Worm (Caenorhabditis elegans) whole organism, young adult: ENCODE data around the gene mdt-6.

Experiments
- B0336.3 ChIP-seq: fragments of 200-800 bp; sonication (Bioruptor generic); IDR thresholded peaks from 2 replicates; pipeline ENCODE4 v1.3.6; 2022; ENCODE audit warnings: missing genetic modification characterization, missing compliant biosample characterization
- F33H1.4 ChIP-seq: fragments of 200-800 bp; sonication (Bioruptor generic); IDR thresholded peaks from 2 replicates; pipeline ENCODE4 v1.3.6; 2022; ENCODE audit warnings: missing genetic modification reagents, missing genetic modification characterization, missing compliant biosample characterization
- F39B2.1 ChIP-seq: fragments of 200-800 bp; sonication (Bioruptor generic); IDR thresholded peaks from 2 replicates; pipeline ENCODE4 v1.3.6; 2022; ENCODE audit warnings: missing genetic modification reagents, missing genetic modification characterization, missing compliant biosample characterization
- F52B5.7 ChIP-seq: sonication (generic microtip); optimal IDR thresholded peaks from 2 replicates; lab custom pipeline; 2016; ENCODE audit warnings: mild to moderate bottlenecking, missing genetic modification characterization, missing compliant biosample characterization
- F57C9.4 ChIP-seq: sonication (generic microtip); optimal IDR thresholded peaks from 2 replicates; lab custom pipeline; 2017; ENCODE audit warnings: mild to moderate bottlenecking, missing genetic modification characterization, missing compliant biosample characterization
- K11D2.4 ChIP-seq: fragments of 200-800 bp; sonication (Bioruptor generic); IDR thresholded peaks from 2 replicates; pipeline ENCODE4 v1.3.6; 2022; ENCODE audit warnings: missing genetic modification reagents, missing genetic modification characterization, missing compliant biosample characterization
- Y67H2A.10 ChIP-seq: fragments of 200-800 bp; sonication (Bioruptor generic); conservative IDR thresholded peaks from 2 replicates; pipeline ENCODE4 v1.3.6; 2022; ENCODE audit warnings: missing genetic modification reagents, missing genetic modification characterization, missing compliant biosample characterization
- aptf-2 ChIP-seq: fragments of 200-800 bp; sonication (Bioruptor generic); conservative IDR thresholded peaks from 2 replicates; pipeline ENCODE4 v1.3.6; 2022; ENCODE audit warnings: missing genetic modification reagents, missing genetic modification characterization, missing compliant biosample characterization
- attf-5 ChIP-seq: fragments of 200-800 bp; sonication (Bioruptor generic); optimal IDR thresholded peaks from 2 replicates; lab custom pipeline; 2018; ENCODE audit warnings: mild to moderate bottlenecking, missing genetic modification characterization, missing compliant biosample characterization
- bed-1 ChIP-seq: fragments of 200-800 bp; sonication (Bioruptor generic); IDR thresholded peaks from 2 replicates; pipeline ENCODE4 v1.3.6; 2022; ENCODE audit warnings: missing genetic modification reagents, missing genetic modification characterization, missing compliant biosample characterization
- cebp-1 ChIP-seq, 2 experiments: fragments of 200-800 bp in 1 of 2; sonication (Bioruptor generic) in 1 of 2; sonication (generic microtip) in 1 of 2; IDR thresholded peaks in 1 of 2; optimal IDR thresholded peaks in 1 of 2; 2 replicates each; pipeline versions ENCODE4 v1.3.6 to Lab custom; 2017 to 2022; ENCODE audit warnings: missing compliant biosample characterization in 2 of 2, missing genetic modification characterization in 2 of 2, mild to moderate bottlenecking in 1 of 2, missing genetic modification reagents in 1 of 2, moderate library complexity in 1 of 2
- ceh-58 ChIP-seq: fragments of 200-800 bp; sonication (Bioruptor generic); IDR thresholded peaks from 2 replicates; pipeline ENCODE4 v1.3.6; 2022; ENCODE audit warnings: missing genetic modification characterization, missing compliant biosample characterization
- efl-1 ChIP-seq: fragments of 150-350 bp; optimal IDR thresholded peaks from 2 replicates; lab custom pipeline; 2014; ENCODE audit warnings: missing biosample characterization, missing genetic modification reagents, missing genetic modification characterization
- egl-18 ChIP-seq: fragments of 200-800 bp; sonication (Bioruptor generic); IDR thresholded peaks from 2 replicates; pipeline ENCODE4 v1.3.6; 2022; ENCODE audit warnings: missing genetic modification reagents, missing genetic modification characterization, missing compliant biosample characterization
- ekl-4 ChIP-seq: fragments of 200-800 bp; sonication (Bioruptor generic); IDR thresholded peaks from 2 replicates; pipeline ENCODE4 v1.3.6; 2022; ENCODE audit warnings: missing genetic modification reagents, missing genetic modification characterization, missing compliant biosample characterization
- gei-17 ChIP-seq: fragments of 200-800 bp; sonication (Bioruptor generic); optimal IDR thresholded peaks from 2 replicates; lab custom pipeline; 2018; ENCODE audit warnings: mild to moderate bottlenecking, missing genetic modification characterization, missing compliant biosample characterization
- hlh-12 ChIP-seq: sonication (generic microtip); optimal IDR thresholded peaks from 2 replicates; lab custom pipeline; 2016; ENCODE audit warnings: missing genetic modification characterization, missing compliant biosample characterization
- hmg-20 ChIP-seq: fragments of 200-800 bp; sonication (Bioruptor generic); IDR thresholded peaks from 2 replicates; pipeline ENCODE4 v1.3.6; 2022; ENCODE audit warnings: missing genetic modification reagents, missing genetic modification characterization, missing compliant biosample characterization
- hsf-1 ChIP-seq: fragments of 200-800 bp; sonication (Bioruptor generic); IDR thresholded peaks from 2 replicates; pipeline ENCODE4 v1.3.6; 2022; ENCODE audit warnings: missing genetic modification reagents, missing genetic modification characterization, missing compliant biosample characterization
- lag-1 ChIP-seq: fragments of 200-800 bp; sonication (Bioruptor generic); IDR thresholded peaks from 2 replicates; pipeline ENCODE4 v1.3.6; 2022; ENCODE audit warnings: missing genetic modification reagents, missing genetic modification characterization, missing compliant biosample characterization
- lin-35 ChIP-seq, 3 experiments: fragments of 150-350 bp in 2 of 3; sonication (generic microtip) in 1 of 3; optimal IDR thresholded peaks; 2 replicates each; lab custom pipeline; 2014 to 2018; ENCODE audit warnings: missing biosample characterization in 3 of 3, missing genetic modification characterization in 3 of 3, missing genetic modification reagents in 3 of 3
- lin-40 ChIP-seq: sonication (generic microtip); optimal IDR thresholded peaks from 2 replicates; lab custom pipeline; 2016; ENCODE audit warnings: missing genetic modification characterization, mild to moderate bottlenecking, missing compliant biosample characterization, missing genotype, missing genetic modification reagents
- lin-54 ChIP-seq: fragments of 200-800 bp; sonication (Bioruptor generic); optimal IDR thresholded peaks from 2 replicates; lab custom pipeline; 2018; ENCODE audit warnings: mild to moderate bottlenecking, missing genetic modification characterization, missing compliant biosample characterization
- lsl-1 ChIP-seq: fragments of 200-800 bp; sonication (Bioruptor generic); optimal IDR thresholded peaks from 2 replicates; lab custom pipeline; 2018; ENCODE audit warnings: mild to moderate bottlenecking, missing genetic modification characterization, moderate library complexity, missing compliant biosample characterization
- madf-6 ChIP-seq: fragments of 200-800 bp; sonication (Bioruptor generic); IDR thresholded peaks from 2 replicates; pipeline ENCODE4 v1.3.6; 2022; ENCODE audit warnings: missing genetic modification reagents, missing genetic modification characterization, missing compliant biosample characterization
- madf-8 ChIP-seq: fragments of 200-800 bp; sonication (Bioruptor generic); conservative IDR thresholded peaks from 2 replicates; pipeline ENCODE4 v1.3.6; 2022; ENCODE audit warnings: missing genetic modification reagents, missing genetic modification characterization, missing compliant biosample characterization
- mcd-1 ChIP-seq: fragments of 200-800 bp; sonication (Bioruptor generic); IDR thresholded peaks from 2 replicates; pipeline ENCODE4 v1.3.6; 2022; ENCODE audit warnings: missing genetic modification reagents, missing genetic modification characterization, missing compliant biosample characterization
- nhr-27 ChIP-seq: fragments of 200-800 bp; sonication (Bioruptor generic); optimal IDR thresholded peaks from 2 replicates; lab custom pipeline; 2018; ENCODE audit warnings: mild to moderate bottlenecking, missing genetic modification characterization, moderate library complexity, missing compliant biosample characterization
- pbrm-1 ChIP-seq: fragments of 200-800 bp; sonication (Bioruptor generic); IDR thresholded peaks from 2 replicates; pipeline ENCODE4 v1.3.6; 2022; ENCODE audit warnings: missing genetic modification reagents, missing genetic modification characterization, missing compliant biosample characterization
- rec-8 ChIP-seq, 2 experiments: sonication (generic microtip); optimal IDR thresholded peaks; 2 replicates each; lab custom pipeline; 2016; ENCODE audit warnings: mild to moderate bottlenecking in 2 of 2, missing genetic modification characterization in 2 of 2, missing genetic modification reagents in 2 of 2, missing genotype in 2 of 2, missing biosample characterization in 1 of 2, missing compliant biosample characterization in 1 of 2, moderate library complexity in 1 of 2
- rpc-1 ChIP-seq, 2 experiments: fragments of 150-350 bp in 1 of 2; sonication (generic microtip) in 1 of 2; optimal IDR thresholded peaks; 2 replicates each; lab custom pipeline; 2014 to 2018; ENCODE audit warnings: missing biosample characterization in 1 of 2, missing genetic modification characterization in 1 of 2, missing genetic modification reagents in 1 of 2, missing genotype in 1 of 2
- sea-2 ChIP-seq: fragments of 200-800 bp; sonication (Bioruptor generic); IDR thresholded peaks from 2 replicates; pipeline ENCODE4 v1.3.6; 2022; ENCODE audit warnings: missing genetic modification characterization, missing compliant biosample characterization
- snpc-1.3 ChIP-seq: sonication (generic microtip); optimal IDR thresholded peaks from 2 replicates; lab custom pipeline; 2017; ENCODE audit warnings: missing genetic modification characterization, mild to moderate bottlenecking, missing compliant biosample characterization, antibody characterized with exemption, moderate library complexity, missing genotype, missing genetic modification reagents; ENCODE audit not compliant: insufficient read depth
- snpc-4 ChIP-seq, 5 experiments: fragments of 150-350 bp in 1 of 5; sonication (generic microtip) in 4 of 5; optimal IDR thresholded peaks; 2 replicates each; lab custom pipeline; 2014 to 2018; ENCODE audit warnings: missing genetic modification characterization in 5 of 5, missing biosample characterization in 3 of 5, antibody characterized with exemption in 2 of 5, mild to moderate bottlenecking in 2 of 5, missing compliant biosample characterization in 2 of 5, missing genotype in 2 of 5, moderate library complexity in 2 of 5, missing genetic modification reagents in 1 of 5
- somi-1 ChIP-seq: fragments of 200-800 bp; sonication (Bioruptor generic); optimal IDR thresholded peaks from 2 replicates; lab custom pipeline; 2018; ENCODE audit warnings: mild to moderate bottlenecking, missing genetic modification characterization, missing compliant biosample characterization
- zfh-2 ChIP-seq: fragments of 200-800 bp; sonication (Bioruptor generic); conservative IDR thresholded peaks from 2 replicates; pipeline ENCODE4 v1.3.6; 2022; ENCODE audit warnings: missing genetic modification reagents, missing genetic modification characterization, missing compliant biosample characterization
- zim-3 ChIP-seq: sonication (generic microtip); optimal IDR thresholded peaks from 2 replicates; lab custom pipeline; 2017; ENCODE audit warnings: mild to moderate bottlenecking, missing genetic modification characterization, moderate library complexity, missing compliant biosample characterization
- ztf-26 ChIP-seq: sonication (generic microtip); optimal IDR thresholded peaks from 2 replicates; lab custom pipeline; 2017; ENCODE audit warnings: missing genetic modification characterization, missing compliant biosample characterization

mdt-6 gene

ce11 chrV:7059350-7059749 is at the start of gene mdt-6:
Gene mdt-6, minus strand, starts transcription at chrV:7059624.
- TF ChIP-seq B0336.3 (GFP tag; lab: Robert Waterston, UW): peak; percentile 53
- 0 out of 2 replicates have a peak, but pooled peaks have one; percentile 31 for TF ChIP-seq hsf-1
- peak; percentile 13; the same call in 1 of the 2 replicates for TF ChIP-seq ekl-4 (GFP tag; lab: Robert Waterston, UW)
- no peak for TF ChIP-seq F52B5.7 (tag; lab: Kevin White, UChicago)
- TF ChIP-seq hlh-12: no peak
- peak; percentile 18 for TF ChIP-seq lin-54 (GFP tag; lab: Kevin White, UChicago)
- TF ChIP-seq madf-6 (GFP tag; lab: Robert Waterston, UW): peak; percentile 51; the same call in 1 of the 2 replicates

- TF ChIP-seq efl-1 (GFP tag; lab: Kevin White, UChicago) (no peak), egl-18 (0 out of 2 replicates have a peak, but pooled peaks have one; percentile 65), zfh-2 (GFP tag; lab: Robert Waterston, UW) (peak; percentile 67; the same call in 1 of the 2 replicates), F57C9.4 (no peak)
These were observed 47.2 kb upstream of the mdt-6 start for ce11 chrV:7106499-7107152.

- TF ChIP-seq snpc-4 (GFP tag; optimal IDR thresholded peaks at IDR 0.05; lab: Kevin White, UChicago): no peak
- no peak for TF ChIP-seq snpc-4 (tag; optimal IDR thresholded peaks at IDR 0.05; lab: Kevin White, UChicago)
- no peak for TF ChIP-seq bed-1 (GFP tag; lab: Robert Waterston, UW)
- no peak for TF ChIP-seq lin-35 (GFP tag; optimal IDR thresholded peaks at IDR 0.05; lab: Kevin White, UChicago)
- no peak for TF ChIP-seq K11D2.4 (GFP tag; lab: Robert Waterston, UW)
- no peak for TF ChIP-seq zfh-2 (GFP tag; lab: Robert Waterston, UW)
- TF ChIP-seq lin-40: no peak
- TF ChIP-seq pbrm-1: no peak
- TF ChIP-seq ceh-58: no peak
- no peak for TF ChIP-seq madf-8 (GFP tag; lab: Robert Waterston, UW)
- TF ChIP-seq rpc-1 (optimal IDR thresholded peaks at IDR 0.05; lab: Kevin White, UChicago): no peak
- TF ChIP-seq rpc-1 (tag; optimal IDR thresholded peaks at IDR 0.05; lab: Kevin White, UChicago): no peak
- no peak for TF ChIP-seq Y67H2A.10
These were observed 43.8 kb upstream of the mdt-6 start, which contains the start of gene odr-2 for ce11 chrV:7103247-7103646. Gene odr-2, plus strand, starts transcription at chrV:7103547.

- TF ChIP-seq cebp-1 (GFP tag; IDR thresholded peaks at IDR 0.05; lab: Robert Waterston, UW) (no peak), cebp-1 (tag; optimal IDR thresholded peaks at IDR 0.05; lab: Kevin White, UChicago) (no peak), sea-2 (GFP tag; lab: Robert Waterston, UW) (no peak), nhr-27 (tag; lab: Kevin White, UChicago) (no peak), lsl-1 (no peak), ztf-26 (tag; lab: Kevin White, UChicago) (no peak), lag-1 (GFP tag; lab: Robert Waterston, UW) (no peak), efl-1 (GFP tag; lab: Kevin White, UChicago) (no peak), mcd-1 (no peak), F39B2.1 (GFP tag; lab: Robert Waterston, UW) (no peak), hmg-20 (no peak), gei-17 (no peak), F57C9.4 (no peak), attf-5 (GFP tag; lab: Kevin White, UChicago) (no peak), F33H1.4 (no peak), zim-3 (tag; lab: Kevin White, UChicago) (no peak), somi-1 (GFP tag; lab: Kevin White, UChicago) (no peak), egl-18 (no peak), snpc-1.3 (no peak), aptf-2 (GFP tag; lab: Robert Waterston, UW) (no peak), rec-8 (tag; optimal IDR thresholded peaks at IDR 0.05; lab: Kevin White, UChicago) (no peak)
- TF ChIP-seq, all 124 proteins: peak for 0
These were observed 37.4 kb upstream of the mdt-6 start for ce11 chrV:7096811-7097210.
